Worm (Caenorhabditis elegans) whole organism, L4/young adult: ENCODE measurements around the gene nhr-211.

Experiments used
- W03F9.2 ChIP-seq: fragments of 150-350 bp; optimal IDR thresholded peaks from 2 replicates; lab custom pipeline; 2014; ENCODE audit warnings: missing biosample characterization, missing genetic modification characterization
- dao-5 ChIP-seq: sonication (generic microtip); optimal IDR thresholded peaks from 2 replicates; lab custom pipeline; 2016; ENCODE audit warnings: missing genotype, missing genetic modification characterization, moderate library complexity, missing compliant biosample characterization
- him-1 ChIP-seq: sonication (generic microtip); optimal IDR thresholded peaks from 2 replicates; lab custom pipeline; 2016; ENCODE audit warnings: missing genotype, missing genetic modification reagents, missing genetic modification characterization, missing compliant biosample characterization

The nhr-211 gene

DNA sequence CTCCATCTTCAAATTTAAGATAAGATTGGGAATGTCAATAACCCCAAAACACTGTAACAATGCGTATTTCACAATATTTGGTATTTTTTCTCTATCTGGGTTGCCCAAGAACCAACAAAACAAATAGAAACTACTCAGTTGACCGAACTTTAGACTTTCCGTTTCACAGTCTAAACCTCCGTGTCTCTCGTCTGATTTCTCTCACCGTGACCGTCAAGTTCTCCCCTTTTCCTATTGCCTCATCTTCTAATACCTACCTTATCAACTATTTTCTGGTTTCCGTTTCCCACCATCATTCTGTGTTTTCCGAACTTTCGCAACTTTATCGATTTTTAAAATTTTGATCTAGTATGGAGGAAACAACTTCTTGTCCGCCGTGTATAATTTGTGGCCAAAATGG is 7.5 kb downstream of the nhr-211 start, which contains the start of gene nhr-131:
Gene nhr-131, plus strand, starts transcription at position 87 of the 400 bp plus-strand sequence.
- TF ChIP-seq him-1 (no peak), W03F9.2 (tag; lab: Kevin White, UChicago) (no peak), dao-5 (tag; lab: Kevin White, UChicago) (no peak)

ce11 chrV:497399-497798 is 10.6 kb downstream of the nhr-211 start, which contains the start of gene T01G6.1:
T01G6.1 (plus strand) TSS chrV:497699.
- TF ChIP-seq him-1 (no peak), W03F9.2 (tag; lab: Kevin White, UChicago) (no peak)

ce11 chrV:500535-500934 is 13.8 kb downstream of the nhr-211 start:
- no peak for TF ChIP-seq him-1
- TF ChIP-seq W03F9.2 (tag; lab: Kevin White, UChicago), result no peak
- TF ChIP-seq dao-5 (tag; lab: Kevin White, UChicago), result no peak

ce11 chrV:501230-501629 is 14.4 kb downstream of the nhr-211 start, which contains the start of gene str-256:
str-256 (minus strand) TSS chrV:501330.
- no peak for TF ChIP-seq him-1

DNA sequence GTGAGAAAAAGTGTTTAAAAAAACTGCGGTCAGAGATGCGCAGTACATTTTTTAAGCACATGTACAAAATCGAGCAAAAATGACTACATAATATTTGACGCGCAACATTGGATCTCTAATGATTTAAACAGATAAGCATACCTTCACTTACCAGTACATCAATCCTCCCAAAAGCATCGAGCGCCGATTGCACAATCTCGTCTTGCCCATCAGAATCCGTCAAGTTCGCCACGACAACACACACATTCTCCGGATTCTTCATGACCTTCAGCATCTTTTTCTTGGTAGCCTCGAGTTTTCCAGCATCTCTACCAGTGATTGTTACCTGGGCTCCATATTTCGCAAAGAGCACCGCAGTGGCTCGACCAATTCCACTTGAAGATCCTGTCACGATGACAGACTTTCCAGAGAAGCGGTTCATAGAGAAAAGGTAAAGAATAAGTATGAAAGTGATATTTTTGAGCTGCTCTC is 16.1 kb downstream of the nhr-211 start, which contains the start of gene T01G6.10:
Gene T01G6.10, minus strand, starts transcription at position 421 of the 471 bp plus-strand sequence.
- no peak for TF ChIP-seq W03F9.2 (tag; lab: Kevin White, UChicago)
- no peak for TF ChIP-seq dao-5 (tag; lab: Kevin White, UChicago)
- TF ChIP-seq him-1, result no peak

DNA sequence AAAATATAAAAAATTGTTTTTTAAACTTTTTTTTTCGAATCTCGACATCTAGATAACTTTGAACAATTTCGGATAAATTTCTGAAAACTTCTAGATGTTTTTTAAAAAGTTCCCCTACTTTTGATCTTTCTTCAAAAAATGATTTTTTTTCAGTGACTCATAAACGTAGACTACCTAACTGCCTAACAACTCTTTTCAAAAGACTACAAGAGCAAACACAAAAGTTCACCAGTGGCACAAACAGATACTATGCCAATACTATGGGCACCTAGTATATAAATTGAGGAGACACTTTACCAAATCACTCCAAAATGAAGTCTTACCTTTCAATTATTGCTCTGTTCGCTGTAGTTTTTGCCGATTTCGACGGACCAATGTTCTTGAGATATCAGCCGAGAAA is 16.9 kb downstream of the nhr-211 start, which contains the start of gene srlf-35:
Gene srlf-35, plus strand, starts transcription at position 301 of the 400 bp plus-strand sequence.
- no peak for TF ChIP-seq W03F9.2 (tag; lab: Kevin White, UChicago)
- TF ChIP-seq him-1, result no peak
- no peak for TF ChIP-seq dao-5 (tag; lab: Kevin White, UChicago)

DNA sequence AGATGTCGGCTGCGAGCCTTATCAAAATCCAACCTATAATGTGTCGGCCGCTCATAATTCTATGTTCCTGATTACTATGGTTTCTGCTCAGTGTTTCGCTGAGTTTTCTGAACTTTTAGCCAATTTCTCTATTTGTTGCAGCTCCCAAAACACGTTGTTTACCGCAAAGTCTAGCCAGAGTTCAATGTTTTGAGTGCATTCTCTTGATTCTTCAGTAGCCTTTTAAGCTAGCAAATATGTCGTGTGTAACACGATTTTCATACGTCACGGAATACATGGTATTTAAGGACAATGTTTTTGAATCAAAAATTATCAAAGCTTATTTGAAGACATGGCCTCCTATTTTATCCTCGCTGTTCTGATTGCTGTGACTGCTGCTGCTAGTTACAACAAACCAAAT is 18.4 kb downstream of the nhr-211 start, which contains the start of gene srlf-19:
Gene srlf-19, plus strand, starts transcription at position 301 of the 400 bp plus-strand sequence.
- TF ChIP-seq him-1 (no peak), W03F9.2 (tag; lab: Kevin White, UChicago) (no peak), dao-5 (tag; lab: Kevin White, UChicago) (no peak)

- TF ChIP-seq W03F9.2 (tag; lab: Kevin White, UChicago) (no peak), dao-5 (tag; lab: Kevin White, UChicago) (no peak), him-1 (no peak)
These were observed 25.6 kb downstream of the nhr-211 start, which contains the start of gene srh-37 for ce11 chrV:512420-512819. srh-37 (minus strand) TSS chrV:512520.

ce11 chrV:519445-519844 is 32.7 kb downstream of the nhr-211 start, which contains the start of gene nhr-210:
nhr-210 (minus strand) TSS chrV:519545.
- no peak for TF ChIP-seq dao-5 (tag; lab: Kevin White, UChicago)
- TF ChIP-seq W03F9.2 (tag; lab: Kevin White, UChicago), result no peak
- TF ChIP-seq him-1, result no peak

DNA sequence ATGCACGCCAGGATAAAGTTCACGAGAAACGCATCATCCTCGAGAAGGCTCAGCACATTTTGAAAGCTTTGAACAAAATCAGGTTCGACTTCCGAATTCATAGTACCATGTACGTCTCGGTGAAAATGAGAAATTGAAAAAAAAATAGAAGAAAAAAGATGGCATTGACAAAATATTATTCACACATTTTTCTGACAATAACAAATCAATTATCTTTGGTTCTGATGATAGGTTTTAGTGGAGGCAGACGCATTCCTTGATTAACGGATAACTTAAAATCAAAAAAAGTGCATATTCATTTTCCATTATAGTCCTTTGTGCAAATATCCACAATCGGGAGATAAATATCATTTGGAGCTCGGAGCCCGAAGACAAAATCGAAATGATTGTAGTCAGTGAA is 34.7 kb downstream of the nhr-211 start, which contains the start of gene srw-107:
Gene srw-107, minus strand, starts transcription at position 101 of the 400 bp plus-strand sequence.
- TF ChIP-seq him-1, result no peak
- TF ChIP-seq dao-5 (tag; lab: Kevin White, UChicago), result no peak
- no peak for TF ChIP-seq W03F9.2 (tag; lab: Kevin White, UChicago)

DNA sequence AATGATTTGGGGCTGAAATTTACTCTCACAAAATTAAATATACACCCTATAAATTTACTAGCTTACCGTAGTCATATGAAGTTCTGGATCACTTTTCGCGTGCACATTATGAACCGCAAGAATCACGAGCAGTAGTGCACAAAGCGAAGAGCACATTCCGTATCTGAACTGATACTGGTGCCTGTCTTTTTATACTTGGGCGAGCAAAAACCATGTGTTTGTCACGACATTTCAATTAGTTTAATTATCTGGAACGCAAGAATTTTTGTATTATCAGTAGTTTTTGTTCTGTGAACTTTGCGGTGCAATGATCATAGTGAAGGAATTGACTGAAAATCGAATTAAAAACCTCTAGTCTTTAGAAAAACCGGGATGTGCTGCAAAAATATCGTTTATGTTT is 37.3 kb downstream of the nhr-211 start, which contains the start of gene lipl-3:
Gene lipl-3, minus strand, starts transcription at position 161 of the 400 bp plus-strand sequence.
- TF ChIP-seq W03F9.2 (tag; lab: Kevin White, UChicago), result no peak
- no peak for TF ChIP-seq him-1
- TF ChIP-seq dao-5 (tag; lab: Kevin White, UChicago), result no peak

DNA sequence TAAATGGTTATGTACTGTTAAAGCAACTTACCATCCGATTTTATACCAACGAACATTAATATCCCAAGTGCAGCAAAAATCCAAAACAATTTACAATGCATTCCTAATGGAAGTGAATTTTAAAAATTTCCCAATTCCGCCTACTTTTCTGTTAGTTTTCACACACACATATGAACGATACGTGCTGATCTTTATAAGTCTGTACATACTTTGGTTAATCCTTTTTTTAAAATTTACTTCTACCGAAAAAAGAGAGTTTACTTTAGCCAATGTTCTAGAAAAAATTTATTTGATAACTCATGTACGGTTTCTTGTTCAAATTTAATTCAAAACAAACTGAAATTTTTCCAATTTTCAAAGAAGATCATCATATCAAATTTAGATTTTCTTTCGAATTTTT is 38.3 kb downstream of the nhr-211 start, which contains the start of gene R11G11.16:
Gene R11G11.16, minus strand, starts transcription at position 101 of the 400 bp plus-strand sequence.
- TF ChIP-seq W03F9.2 (tag; lab: Kevin White, UChicago) (no peak), dao-5 (tag; lab: Kevin White, UChicago) (no peak), him-1 (no peak)

DNA sequence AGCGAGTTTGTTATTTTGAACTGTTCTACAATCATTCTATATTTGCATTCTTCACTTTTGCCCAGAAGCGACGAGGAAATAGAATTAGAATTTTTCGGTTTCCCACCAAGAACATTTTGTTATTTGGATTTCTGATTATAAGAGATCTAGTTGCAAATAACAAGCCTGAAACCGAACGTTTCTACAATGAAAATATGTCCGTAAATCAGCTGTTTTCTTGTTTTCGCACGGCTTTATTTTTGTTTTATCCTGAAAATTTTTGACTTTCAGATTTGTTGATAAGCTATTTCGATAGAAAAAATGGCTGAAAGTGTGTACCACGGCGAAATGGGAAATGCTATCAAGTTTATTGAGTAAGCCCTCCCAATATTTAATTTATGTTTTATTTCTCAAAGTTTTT is 40.8 kb downstream of the nhr-211 start, which contains the start of gene srw-108:
Gene srw-108, plus strand, starts transcription at position 301 of the 400 bp plus-strand sequence.
- TF ChIP-seq W03F9.2 (tag; lab: Kevin White, UChicago) (no peak), dao-5 (tag; lab: Kevin White, UChicago) (no peak), him-1 (no peak)

DNA sequence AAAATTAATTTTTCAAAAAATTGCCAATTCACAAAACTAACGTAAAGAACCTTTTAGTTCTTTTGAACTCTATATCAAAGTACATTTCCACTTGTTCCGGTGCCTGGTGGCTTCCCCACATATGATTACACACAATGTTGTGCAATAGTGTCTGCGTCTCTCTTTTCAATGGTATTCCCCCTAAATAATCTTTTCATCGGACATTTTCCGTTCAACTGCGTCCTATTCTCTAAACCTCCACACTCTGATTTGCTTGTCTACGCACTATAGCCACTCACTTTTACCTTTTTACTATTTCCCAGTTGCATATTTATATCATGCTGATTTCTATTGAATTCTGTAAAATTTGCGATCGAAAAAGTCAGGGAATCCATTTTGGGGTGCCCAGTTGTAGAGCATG is 45.3 kb downstream of the nhr-211 start, which contains the start of gene nhr-58:
Gene nhr-58, plus strand, starts transcription at position 214 of the 400 bp plus-strand sequence.
- TF ChIP-seq dao-5 (tag; lab: Kevin White, UChicago) (no peak), him-1 (no peak), W03F9.2 (tag; lab: Kevin White, UChicago) (no peak)
